Worm (Caenorhabditis elegans) whole organism, late embryonic: ENCODE results near the gene deb-1.

Experiments
- ceh-9 ChIP-seq: sonication (generic microtip); optimal IDR thresholded peaks from 2 replicates; lab custom pipeline; 2016; ENCODE audit warnings: mild to moderate bottlenecking, missing genetic modification characterization, inconsistent platforms, missing compliant biosample characterization
- elt-2 ChIP-seq: sonication (generic microtip); optimal IDR thresholded peaks from 2 replicates; lab custom pipeline; 2016; ENCODE audit warnings: missing genetic modification reagents, missing genetic modification characterization, missing compliant biosample characterization
- lin-11 ChIP-seq: fragments of 200-800 bp; sonication (Bioruptor generic); optimal IDR thresholded peaks from 2 replicates; lab custom pipeline; 2018; ENCODE audit warnings: mild to moderate bottlenecking, missing genetic modification characterization, missing compliant biosample characterization
- nhr-11 ChIP-seq: fragments of 150-350 bp; optimal IDR thresholded peaks from 2 replicates; lab custom pipeline; 2014; ENCODE audit warnings: missing biosample characterization, missing genetic modification characterization
- ref-2 ChIP-seq: sonication (generic microtip); optimal IDR thresholded peaks from 2 replicates; lab custom pipeline; 2016; ENCODE audit warnings: missing genetic modification characterization, missing compliant biosample characterization
- tbx-2 ChIP-seq: sonication (generic microtip); optimal IDR thresholded peaks from 2 replicates; lab custom pipeline; 2016; ENCODE audit warnings: missing genetic modification characterization, missing compliant biosample characterization

DNA sequence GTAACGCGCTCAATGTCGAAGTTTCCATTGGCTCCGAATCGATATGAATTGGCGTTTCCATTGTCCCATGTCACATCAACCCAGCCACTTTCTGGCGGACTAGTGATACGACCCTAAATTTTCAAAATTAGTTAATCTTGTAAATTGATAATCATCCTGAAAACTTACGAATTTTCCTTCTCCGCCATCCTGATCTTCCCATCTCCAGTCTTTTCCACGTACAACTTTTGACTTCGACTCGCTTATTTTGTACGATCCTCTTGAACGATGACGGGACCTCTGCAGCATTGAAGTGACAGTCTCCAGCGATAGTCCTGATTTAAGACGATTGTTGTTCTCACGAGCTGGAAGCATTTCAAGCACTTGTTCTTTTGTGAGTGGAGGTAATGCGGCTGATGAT is 45.1 kb upstream of the deb-1 start:
- no peak for TF ChIP-seq ceh-9 (tag; lab: Kevin White, UChicago)
- no peak for TF ChIP-seq ref-2
- no peak for TF ChIP-seq lin-11
- no peak for TF ChIP-seq elt-2 (tag; lab: Kevin White, UChicago)
- TF ChIP-seq tbx-2 (tag; lab: Kevin White, UChicago), result no peak
- no peak for TF ChIP-seq nhr-11 (tag; lab: Kevin White, UChicago)
